Worm (Caenorhabditis elegans) whole organism, L4/young adult: ENCODE results near the gene K09D9.1.

ENCODE experiments used
- W03F9.2 ChIP-seq: fragments of 150-350 bp; optimal IDR thresholded peaks from 2 replicates; lab custom pipeline; 2014; ENCODE audit warnings: missing biosample characterization, missing genetic modification characterization
- dao-5 ChIP-seq: sonication (generic microtip); optimal IDR thresholded peaks from 2 replicates; lab custom pipeline; 2016; ENCODE audit warnings: missing genotype, missing genetic modification characterization, moderate library complexity, missing compliant biosample characterization
- him-1 ChIP-seq: sonication (generic microtip); optimal IDR thresholded peaks from 2 replicates; lab custom pipeline; 2016; ENCODE audit warnings: missing genotype, missing genetic modification reagents, missing genetic modification characterization, missing compliant biosample characterization

Gene K09D9.1

DNA sequence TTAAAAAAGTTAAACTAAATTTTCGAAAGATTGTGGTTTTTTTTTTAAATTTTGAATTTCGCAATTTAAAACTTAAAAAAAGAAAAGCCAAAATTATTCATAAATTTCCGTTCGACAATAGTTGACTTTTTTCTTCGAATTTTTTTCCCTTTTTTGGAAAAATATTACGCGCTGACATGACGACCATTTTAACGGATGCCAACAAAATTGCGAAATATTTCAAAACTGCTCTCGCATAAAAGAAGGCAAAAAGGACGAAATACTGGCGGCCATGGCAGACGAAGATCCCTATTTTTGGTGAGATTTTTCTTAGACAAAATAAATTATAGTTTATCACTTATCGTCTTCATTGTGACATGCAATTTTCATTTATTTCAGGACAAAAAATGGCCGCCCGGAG is 13.7 kb downstream of the K09D9.1 start:
- TF ChIP-seq him-1 (tag; lab: Kevin White, UChicago) (no peak), W03F9.2 (tag; lab: Kevin White, UChicago) (no peak), dao-5 (tag; lab: Kevin White, UChicago) (no peak)

DNA sequence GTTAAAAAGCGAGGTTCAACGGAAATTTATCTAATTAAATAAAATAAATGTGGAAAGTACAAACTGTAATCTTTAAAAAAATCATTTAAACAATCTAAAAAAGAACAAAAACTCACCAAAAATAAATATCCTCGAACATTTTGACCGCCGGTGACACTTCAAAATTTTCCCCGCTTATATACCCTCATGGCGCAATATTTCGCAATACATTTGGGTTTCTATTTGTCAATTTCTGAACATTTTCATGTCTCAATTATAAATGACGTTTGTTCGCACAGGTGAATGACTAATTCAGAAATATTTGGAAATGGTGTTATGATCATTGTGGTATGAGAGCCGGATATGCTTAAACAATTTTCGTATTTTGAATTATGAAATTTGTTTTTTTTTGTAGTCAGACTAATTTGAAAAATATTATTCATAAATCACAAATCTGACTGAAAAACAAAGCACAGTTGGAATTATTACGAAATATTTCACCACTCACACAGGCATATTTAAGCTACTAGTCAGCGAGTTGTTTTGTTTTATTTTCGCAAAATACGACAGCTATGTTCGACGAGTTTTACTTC is 17.1 kb downstream of the K09D9.1 start, which contains the start of the genes C49G7.10 and irg-2:
Gene C49G7.10 (minus strand): TSS at position 169 of the 572 bp plus-strand sequence.
Gene irg-2 (plus strand): TSS at position 329 of the 572 bp plus-strand sequence.
- TF ChIP-seq him-1 (tag; lab: Kevin White, UChicago) (no peak), W03F9.2 (tag; lab: Kevin White, UChicago) (peak; percentile 18), dao-5 (tag; lab: Kevin White, UChicago) (no peak)

- TF ChIP-seq W03F9.2 (tag; lab: Kevin White, UChicago) (no peak), dao-5 (tag; lab: Kevin White, UChicago) (no peak), him-1 (tag; lab: Kevin White, UChicago) (no peak)
Observed at ce11 chrV:4043632-4044031, 18.8 kb downstream of the K09D9.1 start, which contains the start of gene phat-3. TSS of gene phat-3 (plus strand) at chrV:4043932.

DNA sequence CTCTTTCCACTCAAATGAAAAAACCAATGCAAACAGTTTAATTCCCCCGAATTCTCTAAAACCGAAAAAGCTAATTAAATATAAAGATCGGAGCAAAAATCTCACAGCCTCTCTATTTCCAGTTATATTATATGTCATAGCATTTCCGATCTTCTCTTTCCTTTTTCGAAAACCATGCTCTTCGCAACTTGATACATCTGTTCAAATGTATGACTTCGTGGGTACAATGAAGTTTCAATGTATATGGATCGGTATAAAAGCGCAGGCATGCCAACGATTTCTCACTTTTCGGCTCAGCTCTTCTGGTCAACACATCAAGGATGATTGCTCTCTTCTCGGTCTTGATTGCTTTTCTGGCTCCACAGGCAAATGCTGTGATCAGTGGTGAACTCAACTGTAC is 21.3 kb downstream of the K09D9.1 start, which contains the start of gene phat-7:
Gene phat-7 (plus strand): TSS at position 301 of the 400 bp plus-strand sequence.
- TF ChIP-seq W03F9.2 (tag; lab: Kevin White, UChicago) (no peak), him-1 (tag; lab: Kevin White, UChicago) (no peak), dao-5 (tag; lab: Kevin White, UChicago) (no peak)

DNA sequence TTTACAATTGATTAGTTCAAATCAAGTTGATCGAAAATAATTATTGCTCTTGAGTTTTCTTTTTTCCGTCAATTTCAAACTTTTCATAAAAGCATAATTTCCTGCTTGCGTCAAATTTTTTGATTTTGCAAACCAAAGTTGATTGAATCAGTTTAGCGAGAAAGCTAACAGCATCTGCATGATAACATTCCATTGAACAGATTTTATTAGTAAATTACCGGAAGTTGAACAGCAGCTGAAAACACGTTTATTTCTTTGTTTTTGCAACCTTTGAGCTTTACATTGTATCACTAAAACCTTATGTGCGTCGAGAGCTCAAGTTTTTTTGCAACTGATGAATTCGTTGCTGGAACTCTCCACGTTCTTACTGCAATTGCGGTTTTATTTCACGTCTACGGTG is 22.7 kb downstream of the K09D9.1 start, which contains the start of gene srh-169:
Gene srh-169 (plus strand): TSS at position 301 of the 400 bp plus-strand sequence.
- TF ChIP-seq dao-5 (tag; lab: Kevin White, UChicago) = no peak
- no peak for TF ChIP-seq W03F9.2 (tag; lab: Kevin White, UChicago)
- TF ChIP-seq him-1 (tag; lab: Kevin White, UChicago) = no peak

DNA sequence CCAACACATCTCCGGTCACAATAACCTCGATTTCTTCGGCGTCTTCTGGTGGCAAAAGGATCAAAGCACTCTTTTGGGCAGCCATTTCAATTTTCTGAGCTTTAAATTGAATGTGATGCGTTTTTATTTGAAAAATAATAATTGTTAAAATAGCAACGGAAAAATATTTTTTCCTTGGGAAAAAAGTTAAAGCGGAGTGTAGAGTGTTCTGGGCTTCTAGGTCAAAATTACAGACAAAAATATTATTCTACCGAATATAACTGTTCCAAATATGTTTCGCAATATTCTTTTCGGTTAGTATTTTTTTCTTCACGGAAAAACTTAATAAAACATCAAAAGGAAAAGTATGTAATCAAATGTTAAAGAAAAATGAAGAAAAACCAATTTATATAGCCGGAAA is 30.2 kb downstream of the K09D9.1 start, which contains the start of gene djr-1.2:
Gene djr-1.2 (minus strand): TSS at position 101 of the 400 bp plus-strand sequence.
- TF ChIP-seq him-1 (tag; lab: Kevin White, UChicago) = no peak
- TF ChIP-seq W03F9.2 (tag; lab: Kevin White, UChicago) = no peak
- no peak for TF ChIP-seq dao-5 (tag; lab: Kevin White, UChicago)

DNA sequence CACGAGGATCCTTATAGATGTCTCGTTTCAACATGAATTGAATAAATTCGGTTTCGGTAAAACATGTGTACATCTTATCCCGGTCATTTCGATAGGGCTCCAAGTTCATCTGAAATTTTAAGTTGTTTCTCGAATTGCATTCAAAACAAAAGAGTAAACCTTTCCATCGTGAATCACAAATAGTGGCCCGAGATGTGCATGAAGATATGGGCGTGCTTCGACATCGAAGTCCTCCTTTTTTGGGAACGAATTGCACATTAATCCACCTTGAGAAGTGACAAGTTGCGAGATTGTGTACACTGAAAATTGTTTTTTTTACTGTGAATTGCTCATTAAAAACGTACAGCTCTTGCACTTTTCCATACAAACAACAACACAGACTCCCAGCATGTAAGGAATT is 31.4 kb downstream of the K09D9.1 start:
- TF ChIP-seq W03F9.2 (tag; lab: Kevin White, UChicago) (no peak), dao-5 (tag; lab: Kevin White, UChicago) (no peak), him-1 (tag; lab: Kevin White, UChicago) (no peak)

- TF ChIP-seq dao-5 (tag; lab: Kevin White, UChicago) = no peak
- TF ChIP-seq W03F9.2 (tag; lab: Kevin White, UChicago) = no peak
- no peak for TF ChIP-seq him-1 (tag; lab: Kevin White, UChicago)
Observed at ce11 chrV:4073455-4073854, 48.6 kb downstream of the K09D9.1 start, which contains the start of gene otpl-2. TSS of gene otpl-2 (plus strand) at chrV:4073755.
